Worm (Caenorhabditis elegans) whole organism, late embryonic: ENCODE results near the gene F11A5.9.

ENCODE experiments used
- F13H6.1 ChIP-seq: sonication (generic microtip); optimal IDR thresholded peaks from 2 replicates; lab custom pipeline; 2016; ENCODE audit warnings: missing genetic modification characterization, missing compliant biosample characterization
- K02D7.2 ChIP-seq: sonication (generic microtip); optimal IDR thresholded peaks from 2 replicates; lab custom pipeline; 2017; ENCODE audit warnings: mild to moderate bottlenecking, missing genetic modification characterization, missing compliant biosample characterization
- K09A11.1 ChIP-seq: sonication (generic microtip); optimal IDR thresholded peaks from 2 replicates; lab custom pipeline; 2017; ENCODE audit warnings: antibody characterized with exemption, mild to moderate bottlenecking, missing genetic modification characterization, missing compliant biosample characterization; ENCODE audit not compliant: insufficient read depth
- T23F11.4 ChIP-seq: fragments of 200-800 bp; sonication (Bioruptor generic); optimal IDR thresholded peaks from 2 replicates; lab custom pipeline; 2018; ENCODE audit warnings: mild to moderate bottlenecking, missing genetic modification characterization, missing compliant biosample characterization
- Y22D7AL.16 ChIP-seq: sonication (generic microtip); optimal IDR thresholded peaks from 2 replicates; lab custom pipeline; 2016; ENCODE audit warnings: missing genetic modification characterization, missing compliant biosample characterization
- ceh-14 ChIP-seq: sonication (generic microtip); optimal IDR thresholded peaks from 2 replicates; lab custom pipeline; 2016; ENCODE audit warnings: missing genotype, missing genetic modification characterization, missing compliant biosample characterization
- ceh-18 ChIP-seq: sonication (generic microtip); optimal IDR thresholded peaks from 2 replicates; lab custom pipeline; 2016; ENCODE audit warnings: missing genetic modification characterization, missing compliant biosample characterization
- ceh-2 ChIP-seq: sonication (generic microtip); optimal IDR thresholded peaks from 2 replicates; lab custom pipeline; 2016; ENCODE audit warnings: missing genotype, missing genetic modification characterization, missing compliant biosample characterization
- ceh-30 ChIP-seq: fragments of 150-350 bp; optimal IDR thresholded peaks from 2 replicates; lab custom pipeline; 2014; ENCODE audit warnings: missing biosample characterization, missing genetic modification characterization
- ceh-48 ChIP-seq: sonication (generic microtip); optimal IDR thresholded peaks from 2 replicates; lab custom pipeline; 2016; ENCODE audit warnings: missing genetic modification characterization, inconsistent platforms, missing compliant biosample characterization
- ceh-6 ChIP-seq: fragments of 200-800 bp; sonication (Bioruptor generic); optimal IDR thresholded peaks from 2 replicates; lab custom pipeline; 2018; ENCODE audit warnings: mild to moderate bottlenecking, missing genetic modification characterization, missing compliant biosample characterization
- che-1 ChIP-seq: sonication (generic microtip); optimal IDR thresholded peaks from 2 replicates; lab custom pipeline; 2016; ENCODE audit warnings: mild to moderate bottlenecking, missing genetic modification characterization, missing compliant biosample characterization
- dmd-4 ChIP-seq: sonication (generic microtip); optimal IDR thresholded peaks from 2 replicates; lab custom pipeline; 2016; ENCODE audit warnings: borderline replicate concordance, missing genetic modification characterization, missing compliant biosample characterization
- elt-2 ChIP-seq: sonication (generic microtip); optimal IDR thresholded peaks from 2 replicates; lab custom pipeline; 2016; ENCODE audit warnings: missing genetic modification reagents, missing genetic modification characterization, missing compliant biosample characterization
- ets-4 ChIP-seq: sonication (generic microtip); optimal IDR thresholded peaks from 2 replicates; lab custom pipeline; 2016; ENCODE audit warnings: missing genetic modification characterization, missing compliant biosample characterization
- eyg-1 ChIP-seq: sonication (generic microtip); optimal IDR thresholded peaks from 2 replicates; lab custom pipeline; 2016; ENCODE audit warnings: missing genotype, missing genetic modification characterization, missing compliant biosample characterization
- fkh-6 ChIP-seq: sonication (generic microtip); optimal IDR thresholded peaks from 2 replicates; lab custom pipeline; 2016; ENCODE audit warnings: missing genetic modification characterization, missing compliant biosample characterization
- gmeb-2 ChIP-seq: sonication (generic microtip); optimal IDR thresholded peaks from 2 replicates; lab custom pipeline; 2016; ENCODE audit warnings: missing genetic modification characterization, inconsistent platforms, missing compliant biosample characterization
- hlh-13 ChIP-seq: fragments of 200-800 bp; sonication (Bioruptor generic); optimal IDR thresholded peaks from 2 replicates; lab custom pipeline; 2018; ENCODE audit warnings: mild to moderate bottlenecking, missing genetic modification characterization, missing compliant biosample characterization
- hlh-15 ChIP-seq: sonication (generic microtip); optimal IDR thresholded peaks from 2 replicates; lab custom pipeline; 2016; ENCODE audit warnings: missing genetic modification characterization, missing compliant biosample characterization
- hlh-30 ChIP-seq: sonication (generic microtip); optimal IDR thresholded peaks from 2 replicates; lab custom pipeline; 2017; ENCODE audit warnings: antibody characterized with exemption, missing genetic modification characterization, missing compliant biosample characterization; ENCODE audit not compliant: insufficient read depth
- hlh-6 ChIP-seq: sonication (generic microtip); optimal IDR thresholded peaks from 2 replicates; lab custom pipeline; 2016; ENCODE audit warnings: missing genotype, missing genetic modification characterization, missing compliant biosample characterization
- hlh-8 ChIP-seq: sonication (generic microtip); optimal IDR thresholded peaks from 2 replicates; lab custom pipeline; 2016; ENCODE audit warnings: missing genotype, missing genetic modification characterization, missing compliant biosample characterization
- lin-11 ChIP-seq: fragments of 200-800 bp; sonication (Bioruptor generic); optimal IDR thresholded peaks from 2 replicates; lab custom pipeline; 2018; ENCODE audit warnings: mild to moderate bottlenecking, missing genetic modification characterization, missing compliant biosample characterization
- madf-2 ChIP-seq: sonication (generic microtip); optimal IDR thresholded peaks from 2 replicates; lab custom pipeline; 2017; ENCODE audit warnings: missing genetic modification characterization, missing compliant biosample characterization
- nfya-1 ChIP-seq: sonication (generic microtip); optimal IDR thresholded peaks from 2 replicates; lab custom pipeline; 2017; ENCODE audit warnings: missing genetic modification characterization, mild to moderate bottlenecking, missing compliant biosample characterization, antibody characterized with exemption, moderate library complexity
- nhr-232 ChIP-seq: sonication (generic microtip); optimal IDR thresholded peaks from 2 replicates; lab custom pipeline; 2016; ENCODE audit warnings: missing genetic modification characterization, missing compliant biosample characterization
- pax-1 ChIP-seq: fragments of 150-350 bp; optimal IDR thresholded peaks from 2 replicates; lab custom pipeline; 2014; ENCODE audit warnings: missing biosample characterization, missing genetic modification characterization
- pha-2 ChIP-seq: sonication (generic microtip); optimal IDR thresholded peaks from 2 replicates; lab custom pipeline; 2017; ENCODE audit warnings: mild to moderate bottlenecking, missing genetic modification characterization, missing compliant biosample characterization
- pha-4 ChIP-seq: fragments of 150-350 bp; optimal IDR thresholded peaks from 2 replicates; lab custom pipeline; 2018; ENCODE audit warnings: missing biosample characterization, missing genetic modification reagents, missing genetic modification characterization
- rnt-1 ChIP-seq: sonication (generic microtip); optimal IDR thresholded peaks from 2 replicates; lab custom pipeline; 2016; ENCODE audit warnings: missing genetic modification characterization, missing compliant biosample characterization
- sdc-2 ChIP-seq: sonication (generic microtip); optimal IDR thresholded peaks from 2 replicates; lab custom pipeline; 2016; ENCODE audit warnings: missing genotype, missing genetic modification characterization, missing compliant biosample characterization
- tbx-2 ChIP-seq: sonication (generic microtip); optimal IDR thresholded peaks from 2 replicates; lab custom pipeline; 2016; ENCODE audit warnings: missing genetic modification characterization, missing compliant biosample characterization
- ttx-3 ChIP-seq: sonication (generic microtip); optimal IDR thresholded peaks from 2 replicates; lab custom pipeline; 2016; ENCODE audit warnings: missing genetic modification reagents, missing genetic modification characterization, missing compliant biosample characterization
- unc-86 ChIP-seq: sonication (generic microtip); optimal IDR thresholded peaks from 2 replicates; lab custom pipeline; 2016; ENCODE audit warnings: missing genetic modification characterization, missing compliant biosample characterization
- ztf-16 ChIP-seq: sonication (generic microtip); optimal IDR thresholded peaks from 2 replicates; lab custom pipeline; 2017; ENCODE audit warnings: missing genetic modification characterization, missing compliant biosample characterization

The F11A5.9 gene

DNA sequence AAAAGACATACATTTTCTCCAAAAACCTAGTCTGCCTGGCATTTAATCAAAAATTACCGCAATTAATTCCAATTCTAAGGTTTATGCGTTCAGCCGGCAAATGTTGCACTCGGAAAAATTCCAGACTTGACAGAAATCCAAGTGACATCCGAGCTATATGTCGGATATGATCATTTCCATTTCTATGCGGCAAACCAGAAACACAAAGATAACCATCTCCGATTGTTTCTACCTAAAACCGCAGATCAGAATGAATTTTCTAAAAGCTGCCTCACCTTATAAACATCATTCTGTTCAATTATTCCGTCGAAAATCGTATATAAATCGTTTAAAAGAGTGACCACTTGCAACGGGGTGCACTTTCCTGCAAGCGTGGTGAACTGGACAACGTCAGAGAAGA is 34.4 kb downstream of the F11A5.9 start:
- no peak for TF ChIP-seq madf-2 (tag; lab: Kevin White, UChicago)
- TF ChIP-seq Y22D7AL.16 (tag; lab: Kevin White, UChicago): no peak
- TF ChIP-seq rnt-1: peak; percentile 76

DNA sequence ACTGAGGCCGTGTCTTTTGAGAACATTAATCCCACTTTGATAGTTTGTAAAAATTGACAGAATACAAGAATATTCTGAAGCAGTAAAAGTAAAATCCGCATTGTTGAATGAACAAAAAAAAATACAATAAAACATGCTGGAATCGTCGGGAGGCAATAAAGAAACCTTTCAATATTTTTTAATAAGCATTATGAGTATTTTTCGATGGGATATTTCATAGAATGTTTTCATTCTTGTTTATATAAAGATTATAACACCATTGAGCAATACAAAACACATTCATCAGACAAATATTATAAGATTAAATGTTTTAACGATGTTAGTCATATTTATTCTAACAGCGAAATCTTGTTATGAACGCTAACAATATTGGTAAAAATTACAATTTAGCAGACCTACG is 39.0 kb downstream of the F11A5.9 start, which contains the start of gene gcy-20:
Gene gcy-20, minus strand, starts transcription at position 101 of the 400 bp plus-strand sequence.
- TF ChIP-seq pax-1 (tag; lab: Kevin White, UChicago) (no peak), ceh-30 (tag; lab: Kevin White, UChicago) (no peak), K02D7.2 (tag; lab: Kevin White, UChicago) (no peak), elt-2 (tag; lab: Kevin White, UChicago) (no peak), dmd-4 (tag; lab: Kevin White, UChicago) (no peak), F13H6.1 (tag; lab: Kevin White, UChicago) (no peak), madf-2 (tag; lab: Kevin White, UChicago) (no peak), pha-2 (tag; lab: Kevin White, UChicago) (no peak), ceh-6 (GFP tag; lab: Kevin White, UChicago) (no peak), ets-4 (tag; lab: Kevin White, UChicago) (no peak), gmeb-2 (no peak), T23F11.4 (no peak), fkh-6 (tag; lab: Kevin White, UChicago) (no peak), sdc-2 (tag; lab: Kevin White, UChicago) (no peak), nfya-1 (no peak), hlh-30 (tag; lab: Kevin White, UChicago) (no peak), rnt-1 (no peak), hlh-6 (tag; lab: Kevin White, UChicago) (no peak), eyg-1 (tag; lab: Kevin White, UChicago) (no peak), che-1 (no peak)
- TF ChIP-seq, all 69 proteins: peak for 0

DNA sequence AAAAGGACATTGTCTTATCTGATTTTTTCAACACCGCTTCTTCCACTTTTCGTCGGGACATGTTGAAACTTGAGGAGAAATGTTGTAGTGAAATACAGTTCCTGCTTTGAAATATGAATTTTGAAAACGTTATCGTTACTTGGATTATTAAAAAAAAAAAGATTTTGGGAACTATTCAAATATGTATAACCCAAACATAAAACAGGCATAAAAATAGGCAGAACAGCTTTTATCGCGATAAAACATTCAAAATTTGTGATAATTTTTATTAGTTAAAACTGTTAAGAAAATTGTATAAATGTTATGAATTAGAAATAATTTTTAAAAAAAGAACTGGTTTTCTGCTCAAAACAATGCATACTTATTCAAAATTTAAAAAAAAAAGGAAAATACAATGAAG is 41.7 kb downstream of the F11A5.9 start, which contains the start of gene bgnt-1.3:
Gene bgnt-1.3, minus strand, starts transcription at position 101 of the 400 bp plus-strand sequence.
- TF ChIP-seq lin-11 (tag; lab: Kevin White, UChicago) (no peak), che-1 (no peak), ceh-30 (tag; lab: Kevin White, UChicago) (no peak), F13H6.1 (tag; lab: Kevin White, UChicago) (no peak), ztf-16 (no peak), tbx-2 (tag; lab: Kevin White, UChicago) (no peak), K09A11.1 (no peak), pha-2 (tag; lab: Kevin White, UChicago) (no peak), hlh-8 (tag; lab: Kevin White, UChicago) (no peak), eyg-1 (tag; lab: Kevin White, UChicago) (no peak), hlh-15 (tag; lab: Kevin White, UChicago) (no peak), ceh-18 (no peak)

DNA sequence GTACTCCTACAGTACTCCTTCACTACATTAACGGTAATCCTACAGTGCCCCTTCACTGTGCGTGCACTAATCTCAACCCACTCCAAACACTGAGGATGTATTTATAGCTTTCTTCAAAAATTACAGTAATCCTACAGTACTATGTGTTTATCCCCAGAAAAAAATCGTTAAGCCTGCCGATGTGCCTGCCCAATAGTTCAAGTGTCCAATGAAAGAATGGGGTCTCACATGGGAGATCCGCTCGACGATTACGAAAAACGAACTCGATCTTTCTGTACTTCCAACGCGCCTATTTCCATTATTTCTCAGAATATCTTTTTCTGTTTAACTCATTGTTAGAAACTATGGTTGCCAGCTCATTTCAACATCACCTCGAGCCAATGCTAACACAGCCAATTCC is 43.5 kb downstream of the F11A5.9 start, which contains the start of gene nhr-218:
Gene nhr-218, plus strand, starts transcription at position 301 of the 400 bp plus-strand sequence.
- TF ChIP-seq pha-4 (tag; lab: Kevin White, UChicago) (no peak), ets-4 (tag; lab: Kevin White, UChicago) (no peak), ceh-48 (no peak), hlh-13 (GFP tag; lab: Kevin White, UChicago) (no peak), sdc-2 (tag; lab: Kevin White, UChicago) (no peak), T23F11.4 (no peak), ceh-2 (tag; lab: Kevin White, UChicago) (no peak), ceh-14 (no peak), ttx-3 (tag; lab: Kevin White, UChicago) (no peak), unc-86 (tag; lab: Kevin White, UChicago) (no peak), eyg-1 (tag; lab: Kevin White, UChicago) (no peak), nhr-232 (tag; lab: Kevin White, UChicago) (no peak), lin-11 (tag; lab: Kevin White, UChicago) (no peak)
